Worm (Caenorhabditis elegans): ENCODE results near the gene cpi-2.

- TF ChIP-seq ztf-23 (GFP tag; IDR thresholded peaks at IDR 0.05) (no peak), ref-1 (GFP tag; conservative IDR thresholded peaks at IDR 0.05) (no peak), flt-1 (GFP tag; IDR thresholded peaks at IDR 0.05) (no peak), ztf-29 (GFP tag; IDR thresholded peaks at IDR 0.05) (no peak), tab-1 (GFP tag; IDR thresholded peaks at IDR 0.05) (no peak), T22C8.4 (GFP tag; IDR thresholded peaks at IDR 0.05) (no peak), klf-2 (GFP tag; conservative IDR thresholded peaks at IDR 0.05) (no peak), cog-1 (tag; optimal IDR thresholded peaks at IDR 0.05) (no peak), med-1 (GFP tag; optimal IDR thresholded peaks at IDR 0.05; ENCODE audit: insufficient read depth) (no peak)
Observed at ce11 chrV:6012401-6012800, 31.5 kb upstream of the cpi-2 start.

All from whole organism, midembryonic.